Fruit fly (Drosophila melanogaster) whole organism, larva: Measurements from ENCODE around the gene CG5096.
A peak's percentile ranks its signal among the peaks of the same experiment; 100 is the strongest.

Source experiments
- noc ChIP-seq: fragments of 200-800 bp; sonication (Bioruptor generic); optimal IDR thresholded peaks from 3 replicates; lab custom pipeline; 2019; ENCODE audit warnings: missing biosample characterization, mild to moderate bottlenecking, missing genetic modification characterization, moderate library complexity

The CG5096 gene

DNA sequence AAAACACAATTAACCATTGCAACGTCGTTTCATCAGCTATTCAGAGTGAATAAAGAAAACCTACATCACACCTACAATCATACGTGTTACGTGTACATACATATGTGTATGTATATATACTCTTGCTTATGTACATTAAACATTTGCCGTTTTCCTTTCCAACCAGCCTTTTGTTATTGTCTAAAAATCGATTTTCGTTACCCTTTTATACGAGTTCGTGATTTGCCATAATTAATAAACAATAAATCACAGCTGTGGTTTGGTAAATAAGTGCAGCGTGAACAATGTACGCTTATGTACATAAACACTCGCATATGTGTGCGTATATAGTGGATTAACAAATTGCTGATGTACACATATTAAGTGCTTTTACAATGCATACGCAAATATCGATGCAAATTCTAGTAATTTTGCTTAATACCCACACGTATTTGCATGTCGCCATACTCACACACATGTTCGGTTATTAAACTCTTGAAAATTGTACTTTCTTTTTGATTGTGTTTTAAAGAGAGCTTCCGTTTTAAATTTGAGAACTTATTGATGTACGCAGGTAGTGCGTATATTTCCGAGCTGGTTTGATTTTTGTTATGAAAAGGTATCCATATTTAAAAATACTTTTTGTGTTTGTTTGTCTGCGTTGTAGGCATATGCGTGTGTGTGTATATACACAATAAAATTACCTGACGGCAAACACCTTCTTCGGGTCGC, 15.0 kb downstream of the CG5096 start:
- TF ChIP-seq noc (tag; lab: Kevin White, UChicago) = no peak

DNA sequence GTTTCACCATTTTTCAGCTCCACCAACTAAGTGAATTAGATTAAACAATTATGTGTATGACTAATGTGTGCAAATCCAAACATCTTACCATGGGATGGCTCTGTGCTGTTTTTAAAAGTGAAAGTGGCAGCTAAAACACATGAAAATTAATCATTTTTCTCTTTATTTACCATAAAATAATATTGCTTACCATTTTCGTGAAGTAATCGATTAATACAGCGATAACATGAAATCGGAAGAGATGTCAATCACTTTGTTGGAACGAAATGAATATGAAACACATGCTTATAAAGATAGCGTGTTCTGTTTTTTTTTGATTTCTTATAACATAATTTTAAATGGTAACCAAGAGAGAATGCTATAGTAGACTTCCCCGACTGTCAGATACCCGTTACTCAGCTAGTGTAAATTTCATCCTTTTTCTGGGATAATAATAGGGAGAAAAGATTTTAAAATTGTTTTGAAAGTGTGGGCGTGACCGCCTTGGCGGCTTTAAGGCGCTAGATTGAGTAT, 21.8 kb downstream of the CG5096 start:
- no peak for TF ChIP-seq noc (tag; lab: Kevin White, UChicago)

- TF ChIP-seq noc (tag; lab: Kevin White, UChicago) = no peak
Measured at dm6 chr2L:10405008-10405654, 23.1 kb downstream of the CG5096 start, which contains the start of the genes CG17768, LSm-4 and Ir31a. TSS of gene CG17768 (minus strand) at chr2L:10405203. TSS of gene LSm-4 (minus strand) at chr2L:10405203. TSS of gene Ir31a (plus strand) at chr2L:10405565.

DNA sequence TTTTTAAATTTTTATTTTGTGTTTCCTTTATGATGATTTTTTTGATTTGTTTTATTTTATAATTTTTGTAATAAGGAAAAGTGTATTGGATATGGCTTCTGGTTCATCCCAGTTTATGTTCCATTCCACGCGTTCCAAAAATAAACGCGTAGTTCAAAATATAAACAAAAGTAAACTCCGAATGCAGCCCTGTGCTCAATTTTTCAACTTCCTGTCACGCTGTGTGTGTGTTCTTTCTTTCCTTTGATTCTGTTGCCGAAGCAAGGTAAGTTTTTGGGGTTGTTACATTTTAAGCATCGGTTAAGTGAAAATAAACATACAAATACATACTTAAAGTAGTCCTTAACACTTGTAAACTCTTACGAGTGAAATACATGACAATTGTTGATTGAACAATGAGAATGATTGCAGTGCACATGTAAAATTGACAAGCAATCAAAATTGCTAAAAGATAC, 26.1 kb downstream of the CG5096 start, which contains the start of the genes Ip259 and RpS27A:
Gene Ip259, plus strand, starts transcription at position 231 of the 455 bp plus-strand sequence.
Gene RpS27A, plus strand, starts transcription at position 231 of the 455 bp plus-strand sequence.
- no peak for TF ChIP-seq noc (tag; lab: Kevin White, UChicago)

DNA sequence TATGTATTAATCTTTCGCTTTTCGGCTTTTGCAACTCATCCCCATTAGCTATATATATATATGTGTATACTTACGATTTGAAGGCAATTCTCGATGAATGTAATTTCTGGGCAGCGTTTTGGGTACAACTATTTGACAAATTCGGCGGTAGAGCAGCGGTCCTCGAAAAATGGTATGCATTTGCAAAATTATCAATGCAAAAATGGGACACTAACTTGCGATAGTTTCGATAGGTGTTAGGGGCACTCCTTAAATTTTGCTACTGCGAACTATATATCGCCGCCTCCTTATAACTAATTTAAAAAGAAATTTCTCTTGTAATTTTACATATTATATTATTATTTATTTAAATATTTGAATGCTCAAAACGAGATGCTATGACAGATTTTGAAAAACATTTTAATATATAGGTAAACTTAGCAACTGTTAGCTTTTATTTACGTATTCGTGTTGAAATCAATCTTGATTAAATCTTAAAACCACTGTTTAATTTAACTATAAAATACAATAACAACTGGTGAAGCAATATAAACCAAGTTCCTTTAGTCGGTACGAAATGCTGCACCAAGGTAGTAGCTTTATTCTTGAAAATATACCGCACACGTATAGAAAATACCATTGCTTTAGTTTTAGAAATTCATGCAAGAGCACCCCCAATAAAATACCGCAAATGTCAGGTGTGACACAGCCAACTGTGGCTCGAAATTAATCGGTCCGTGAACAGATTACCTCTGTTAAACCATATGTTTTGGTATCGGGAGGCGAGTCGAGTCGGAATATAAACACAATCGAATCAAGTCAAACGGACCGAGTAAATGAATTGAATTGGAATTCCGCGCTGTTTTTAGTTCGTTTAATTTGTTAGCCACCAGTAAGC, 31.4 kb downstream of the CG5096 start, which contains the start of the genes CG5355 and Klp31E:
Gene CG5355, minus strand, starts transcription at position 213 of the 877 bp plus-strand sequence.
Gene Klp31E, plus strand, starts transcription at position 767 of the 877 bp plus-strand sequence.
- no peak for TF ChIP-seq noc (tag; lab: Kevin White, UChicago)

DNA sequence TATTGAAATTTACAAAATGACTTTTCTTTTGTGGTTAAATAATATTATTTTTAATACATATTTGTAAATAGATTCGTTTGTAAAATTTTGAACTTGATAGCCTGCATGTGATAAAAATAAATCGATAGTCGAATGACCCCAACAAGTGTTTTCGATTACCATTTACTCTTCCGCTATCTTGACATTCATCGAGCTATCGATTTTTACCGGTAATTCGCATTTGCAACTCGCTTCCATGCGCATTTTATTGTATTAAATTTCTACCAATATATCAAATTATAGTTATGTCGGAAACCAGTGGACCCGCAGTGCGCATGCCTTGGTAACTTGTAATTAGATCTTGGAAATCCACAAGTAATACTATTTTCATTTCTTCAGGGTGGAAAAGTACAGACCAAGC, 36.9 kb downstream of the CG5096 start, which contains the start of gene RfC3:
Gene RfC3, plus strand, starts transcription at position 210 of the 400 bp plus-strand sequence.
- TF ChIP-seq noc (tag; lab: Kevin White, UChicago) = no peak

- TF ChIP-seq noc (tag; lab: Kevin White, UChicago) = no peak
Measured at dm6 chr2L:10422643-10423606, 40.9 kb downstream of the CG5096 start, which contains the start of the genes pie and Wdfy2. TSS of gene pie (minus strand) at chr2L:10422780. TSS of gene Wdfy2 (plus strand) at chr2L:10423291.

DNA sequence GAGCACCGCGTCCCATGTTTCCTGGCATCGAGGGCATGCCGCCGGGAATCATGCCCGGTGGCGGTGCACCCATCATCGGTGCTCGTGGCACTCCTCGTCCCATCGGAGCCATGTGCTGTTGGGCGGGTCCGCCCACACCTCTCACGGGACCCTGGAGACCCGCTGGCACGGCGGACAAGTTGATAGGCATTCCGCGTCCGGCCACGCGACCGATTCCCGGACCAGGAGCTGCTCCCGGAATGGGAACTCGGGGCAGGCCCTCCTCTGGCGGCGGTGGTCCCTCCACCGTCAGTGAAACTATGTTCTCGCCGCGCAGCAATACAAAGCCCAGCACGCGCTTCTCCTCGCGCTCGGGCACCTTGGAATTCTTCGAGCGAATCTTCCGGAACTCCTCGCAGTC, 43.5 kb downstream of the CG5096 start:
- TF ChIP-seq noc (tag; lab: Kevin White, UChicago) = no peak

DNA sequence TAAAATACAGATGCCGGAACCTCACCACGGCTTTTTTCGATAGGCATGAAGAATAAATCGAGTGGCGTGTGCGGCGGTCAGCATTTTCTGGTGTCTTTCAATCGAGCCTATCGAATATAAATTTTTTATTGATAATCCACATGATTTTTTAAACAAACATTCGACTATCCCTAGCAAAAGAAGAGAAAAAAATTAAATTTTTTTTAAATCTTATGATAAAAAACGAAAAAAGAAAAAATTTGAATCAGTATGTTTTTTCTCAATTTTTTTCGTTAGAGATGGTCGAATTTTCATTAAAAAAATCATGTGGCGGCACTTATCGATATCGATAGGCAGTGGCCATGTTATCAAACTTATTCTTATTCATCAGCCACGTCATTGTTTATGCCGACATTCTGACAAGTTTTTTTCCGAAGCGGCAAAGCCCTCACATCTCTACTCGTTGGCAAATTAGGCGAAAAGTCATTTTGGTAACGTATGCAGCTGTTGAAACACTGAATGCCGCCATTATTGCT, 44.5 kb downstream of the CG5096 start, which contains the start of the genes SmB and KdelR:
Gene SmB, minus strand, starts transcription at position 94 of the 515 bp plus-strand sequence.
Gene KdelR, plus strand, starts transcription at position 354 of the 515 bp plus-strand sequence.
- TF ChIP-seq noc (tag; lab: Kevin White, UChicago) = no peak

- peak; percentile 8 for TF ChIP-seq noc (tag; lab: Kevin White, UChicago)
Measured at dm6 chr2L:10428528-10428927, 46.5 kb downstream of the CG5096 start, which contains the start of gene CG5188. TSS of gene CG5188 (plus strand) at chr2L:10428829.

dm6 chr2L:10430802-10431476, 48.9 kb downstream of the CG5096 start, which contains the start of the genes Bug22 and TfIIB:
TSS of gene Bug22 (minus strand) at chr2L:10430918.
TSS of gene TfIIB (plus strand) at chr2L:10431338.
- no peak for TF ChIP-seq noc (tag; lab: Kevin White, UChicago)
